Fruit fly (Drosophila melanogaster) whole organism, embryonic: Measurements from ENCODE around the gene Ir93a.

Experiments
- BEAF-32 ChIP-seq: fragments of 200-800 bp; sonication (Bioruptor generic); optimal IDR thresholded peaks from 3 replicates; lab custom pipeline; 2017; ENCODE audit warnings: missing biosample characterization, missing genetic modification characterization, mild to moderate bottlenecking, moderate library complexity, missing genetic modification reagents
- Bgb ChIP-seq: fragments of 200-800 bp; sonication (Bioruptor generic); IDR thresholded peaks from 2 replicates; pipeline ENCODE4 v1.3.6; 2022; ENCODE audit warnings: missing biosample characterization, missing genetic modification characterization; ENCODE audit not compliant: partially characterized antibody
- CG10462 ChIP-seq: fragments of 200-800 bp; sonication (Bioruptor generic); optimal IDR thresholded peaks from 2 replicates; lab custom pipeline; 2016; ENCODE audit warnings: missing biosample characterization, missing genetic modification characterization
- CG13287 ChIP-seq: fragments of 200-800 bp; sonication (Bioruptor generic); IDR thresholded peaks from 2 replicates; pipeline ENCODE4 v1.3.6; 2022; ENCODE audit warnings: missing biosample characterization, missing genetic modification characterization; ENCODE audit not compliant: partially characterized antibody
- CG14860 ChIP-seq: fragments of 200-800 bp; sonication (Bioruptor generic); IDR thresholded peaks from 3 replicates; pipeline ENCODE4 v1.3.6; 2022; ENCODE audit warnings: missing biosample characterization, missing genetic modification characterization; ENCODE audit not compliant: partially characterized antibody
- CG15269 ChIP-seq: fragments of 200-800 bp; sonication (Bioruptor generic); optimal IDR thresholded peaks from 2 replicates; lab custom pipeline; 2018; ENCODE audit warnings: missing biosample characterization, mild to moderate bottlenecking, missing genetic modification characterization, moderate library complexity
- CG1792 ChIP-seq: fragments of 200-800 bp; sonication (Bioruptor generic); optimal IDR thresholded peaks from 2 replicates; lab custom pipeline; 2016; ENCODE audit warnings: missing biosample characterization, missing genetic modification characterization
- CG3281 ChIP-seq: fragments of 200-800 bp; sonication (Bioruptor generic); optimal IDR thresholded peaks from 3 replicates; lab custom pipeline; 2017; ENCODE audit warnings: missing biosample characterization, mild to moderate bottlenecking, missing genetic modification characterization
- CG34224 ChIP-seq: fragments of 200-800 bp; sonication (Bioruptor generic); IDR thresholded peaks from 3 replicates; pipeline ENCODE4 v1.3.6; 2022; ENCODE audit warnings: missing biosample characterization, missing genetic modification characterization; ENCODE audit not compliant: partially characterized antibody
- CG4707 ChIP-seq: fragments of 200-800 bp; sonication (Bioruptor generic); optimal IDR thresholded peaks from 2 replicates; lab custom pipeline; 2018; ENCODE audit warnings: missing biosample characterization, mild to moderate bottlenecking, missing genetic modification characterization, moderate library complexity
- CG7839 ChIP-seq: fragments of 200-800 bp; sonication (Bioruptor generic); optimal IDR thresholded peaks from 3 replicates; lab custom pipeline; 2018; ENCODE audit warnings: missing biosample characterization, mild to moderate bottlenecking, missing genetic modification characterization, moderate library complexity
- CG7987 ChIP-seq: fragments of 200-800 bp; sonication (Bioruptor generic); optimal IDR thresholded peaks from 2 replicates; lab custom pipeline; 2018; ENCODE audit warnings: missing biosample characterization, mild to moderate bottlenecking, missing genetic modification characterization, moderate library complexity
- Camta ChIP-seq: fragments of 200-800 bp; sonication (Bioruptor generic); optimal IDR thresholded peaks from 2 replicates; lab custom pipeline; 2016; ENCODE audit warnings: missing biosample characterization, missing genetic modification characterization
- D19A ChIP-seq: fragments of 200-800 bp; optimal IDR thresholded peaks from 3 replicates; lab custom pipeline; 2019; ENCODE audit warnings: missing biosample characterization, mild to moderate bottlenecking, missing genetic modification characterization, moderate library complexity
- D19B ChIP-seq: fragments of 200-800 bp; sonication (Bioruptor generic); optimal IDR thresholded peaks from 2 replicates; lab custom pipeline; 2017; ENCODE audit warnings: missing biosample characterization, mild to moderate bottlenecking, missing genetic modification characterization
- Ets97D ChIP-seq: fragments of 200-800 bp; sonication (Bioruptor generic); optimal IDR thresholded peaks from 3 replicates; lab custom pipeline; 2016; ENCODE audit warnings: missing biosample characterization, missing genetic modification characterization
- Gsc ChIP-seq: fragments of 200-800 bp; sonication (Bioruptor generic); IDR thresholded peaks from 2 replicates; pipeline ENCODE4 v1.3.6; 2022; ENCODE audit warnings: missing biosample characterization, missing genetic modification characterization
- H15 ChIP-seq: fragments of 200-800 bp; sonication (Bioruptor generic); IDR thresholded peaks from 3 replicates; pipeline ENCODE4 v1.3.6; 2022; ENCODE audit warnings: missing biosample characterization, missing genetic modification characterization
- Kr ChIP-seq: fragments of 200-800 bp; sonication (Bioruptor generic); optimal IDR thresholded peaks from 2 replicates; lab custom pipeline; 2017; ENCODE audit warnings: missing biosample characterization, mild to moderate bottlenecking, missing genetic modification characterization
- Mad ChIP-seq: fragments of 200-800 bp; sonication (Bioruptor generic); optimal IDR thresholded peaks from 2 replicates; lab custom pipeline; 2016; ENCODE audit warnings: missing biosample characterization, missing genetic modification characterization
- Nf-YB ChIP-seq: fragments of 200-800 bp; sonication (Bioruptor generic); optimal IDR thresholded peaks from 3 replicates; lab custom pipeline; 2019; ENCODE audit warnings: missing biosample characterization, mild to moderate bottlenecking, missing genetic modification characterization, moderate library complexity
- Opbp ChIP-seq: fragments of 200-800 bp; sonication (Bioruptor generic); IDR thresholded peaks from 3 replicates; pipeline ENCODE4 v1.3.6; 2022; ENCODE audit warnings: missing biosample characterization, missing genetic modification characterization; ENCODE audit not compliant: partially characterized antibody
- Optix ChIP-seq: fragments of 200-800 bp; sonication (Bioruptor generic); IDR thresholded peaks from 3 replicates; pipeline ENCODE4 v1.3.6; 2022; ENCODE audit warnings: missing biosample characterization, missing genetic modification characterization
- Sry-β ChIP-seq: fragments of 200-800 bp; sonication (Bioruptor generic); optimal IDR thresholded peaks from 2 replicates; lab custom pipeline; 2018; ENCODE audit warnings: missing biosample characterization, mild to moderate bottlenecking, missing genetic modification characterization, moderate library complexity
- YL-1 ChIP-seq: fragments of 200-800 bp; sonication (Bioruptor generic); optimal IDR thresholded peaks from 3 replicates; lab custom pipeline; 2017; ENCODE audit warnings: missing biosample characterization, mild to moderate bottlenecking, missing genetic modification characterization
- ara ChIP-seq: fragments of 200-800 bp; sonication (Bioruptor generic); IDR thresholded peaks from 2 replicates; pipeline ENCODE4 v1.3.6; 2022; ENCODE audit warnings: missing biosample characterization, missing genetic modification characterization
- caup ChIP-seq: fragments of 200-800 bp; sonication (Bioruptor generic); optimal IDR thresholded peaks from 3 replicates; lab custom pipeline; 2017; ENCODE audit warnings: missing biosample characterization, mild to moderate bottlenecking, missing genetic modification characterization, moderate library complexity; ENCODE audit not compliant: severe bottlenecking
- dmrt11E ChIP-seq: fragments of 200-800 bp; sonication (Bioruptor generic); optimal IDR thresholded peaks from 3 replicates; lab custom pipeline; 2018; ENCODE audit warnings: missing biosample characterization, mild to moderate bottlenecking, missing genetic modification characterization, moderate library complexity
- dmrt99B ChIP-seq: fragments of 200-800 bp; sonication (Bioruptor generic); optimal IDR thresholded peaks from 2 replicates; lab custom pipeline; 2018; ENCODE audit warnings: missing biosample characterization, mild to moderate bottlenecking, missing genetic modification characterization, moderate library complexity
- fu2 ChIP-seq: fragments of 200-800 bp; sonication (Bioruptor generic); optimal IDR thresholded peaks from 2 replicates; lab custom pipeline; 2016; ENCODE audit warnings: missing biosample characterization, missing genetic modification characterization
- hkb ChIP-seq, 2 experiments: fragments of 200-800 bp in 1 of 2; fragments of >200 bp in 1 of 2; sonication (Bioruptor generic) in 1 of 2; IDR thresholded peaks in 1 of 2; optimal IDR thresholded peaks in 1 of 2; 2 replicates each; pipeline versions ENCODE4 v1.3.6 to Lab custom; 2017 to 2022; ENCODE audit warnings: missing biosample characterization in 1 of 2, missing genetic modification characterization in 1 of 2
- jigr1 ChIP-seq: fragments of 200-800 bp; sonication (Bioruptor generic); IDR thresholded peaks from 3 replicates; pipeline ENCODE4 v1.3.6; 2022; ENCODE audit warnings: missing biosample characterization, missing genetic modification characterization
- lab ChIP-seq: fragments of 200-800 bp; sonication (Bioruptor generic); optimal IDR thresholded peaks from 3 replicates; lab custom pipeline; 2017; ENCODE audit warnings: missing biosample characterization, missing genetic modification characterization, mild to moderate bottlenecking, moderate library complexity, missing genetic modification reagents
- lilli ChIP-seq: fragments of 200-800 bp; sonication (Bioruptor generic); optimal IDR thresholded peaks from 3 replicates; lab custom pipeline; 2016; ENCODE audit warnings: missing biosample characterization, missing genetic modification characterization
- mld ChIP-seq: fragments of 200-800 bp; sonication (Bioruptor generic); IDR thresholded peaks from 3 replicates; pipeline ENCODE4 v1.3.6; 2022; ENCODE audit warnings: missing biosample characterization, missing genetic modification characterization; ENCODE audit not compliant: partially characterized antibody
- nerfin-2 ChIP-seq: fragments of 200-800 bp; sonication (Bioruptor generic); IDR thresholded peaks from 2 replicates; pipeline ENCODE4 v1.3.6; 2022; ENCODE audit warnings: missing biosample characterization, missing genetic modification characterization; ENCODE audit not compliant: partially characterized antibody
- onecut ChIP-seq: fragments of 200-800 bp; sonication (Bioruptor generic); IDR thresholded peaks from 2 replicates; pipeline ENCODE4 v1.3.6; 2022; ENCODE audit warnings: missing biosample characterization, missing genetic modification characterization
- org-1 ChIP-seq: fragments of 200-800 bp; sonication (Bioruptor generic); optimal IDR thresholded peaks from 2 replicates; lab custom pipeline; 2017; ENCODE audit warnings: missing biosample characterization, missing genetic modification characterization
- peb ChIP-seq: fragments of 200-800 bp; sonication (Bioruptor generic); IDR thresholded peaks from 2 replicates; pipeline ENCODE4 v1.3.6; 2022; ENCODE audit warnings: missing biosample characterization, missing genetic modification characterization
- pfk ChIP-seq: fragments of 200-800 bp; sonication (Bioruptor generic); optimal IDR thresholded peaks from 2 replicates; lab custom pipeline; 2018; ENCODE audit warnings: missing biosample characterization, mild to moderate bottlenecking, missing genetic modification characterization, moderate library complexity
- ro ChIP-seq: fragments of 200-800 bp; sonication (Bioruptor generic); IDR thresholded peaks from 2 replicates; pipeline ENCODE4 v1.3.6; 2022; ENCODE audit warnings: missing biosample characterization, missing genetic modification characterization
- tna ChIP-seq: fragments of 200-800 bp; sonication (Bioruptor generic); IDR thresholded peaks from 2 replicates; pipeline ENCODE4 v1.3.6; 2022; ENCODE audit warnings: missing biosample characterization, missing genetic modification characterization; ENCODE audit not compliant: partially characterized antibody
- tx ChIP-seq: fragments of 200-800 bp; sonication (Bioruptor generic); optimal IDR thresholded peaks from 2 replicates; lab custom pipeline; 2016; ENCODE audit warnings: missing biosample characterization, missing genetic modification characterization
- unc-4 ChIP-seq: fragments of 200-800 bp; sonication (Bioruptor generic); IDR thresholded peaks from 2 replicates; pipeline ENCODE4 v1.3.6; 2022; ENCODE audit warnings: missing biosample characterization, missing genetic modification characterization; ENCODE audit not compliant: partially characterized antibody
- vnd ChIP-seq: fragments of 200-800 bp; sonication (Bioruptor generic); IDR thresholded peaks from 3 replicates; pipeline ENCODE4 v1.3.6; 2022; ENCODE audit warnings: missing biosample characterization, missing genetic modification characterization; ENCODE audit not compliant: partially characterized antibody
- vvl ChIP-seq: fragments of 200-800 bp; sonication (Bioruptor generic); IDR thresholded peaks from 2 replicates; pipeline ENCODE4 v1.3.6; 2022; ENCODE audit warnings: missing biosample characterization, missing genetic modification characterization

Gene Ir93a

DNA sequence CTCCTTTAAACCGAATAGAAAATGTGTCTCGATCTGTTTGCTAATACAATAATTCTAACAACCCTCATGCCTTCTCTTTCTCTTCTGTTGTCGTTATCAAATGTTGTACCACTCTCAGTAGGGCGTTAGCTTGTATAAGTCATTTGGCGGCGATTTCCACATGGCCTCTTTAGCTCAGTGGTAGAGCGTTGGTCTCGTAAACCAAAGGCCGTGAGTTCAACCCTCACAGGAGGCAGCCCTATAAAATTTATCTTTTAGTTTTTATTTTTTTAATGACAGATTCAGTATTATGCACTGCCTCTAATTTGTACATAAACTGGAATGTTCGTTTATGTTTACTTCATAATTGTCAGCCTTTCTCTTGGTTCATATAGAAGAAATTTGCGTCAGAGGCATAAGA, 31.8 kb upstream of the Ir93a start (continued):
- TF ChIP-seq CG4707 (GFP tag; lab: Kevin White, UChicago), result no peak
- no peak for TF ChIP-seq unc-4 (GFP tag; lab: Robert Waterston, UW)
- TF ChIP-seq hkb (optimal IDR thresholded peaks at IDR 0.05; lab: Kevin White, UChicago), result no peak
- TF ChIP-seq hkb (GFP tag; IDR thresholded peaks at IDR 0.05; lab: Robert Waterston, UW), result no peak
- no peak for TF ChIP-seq Mad (GFP tag; lab: Kevin White, UChicago)
- peak; percentile 40; the same call in 1 of the 2 replicates for TF ChIP-seq tna (GFP tag; lab: Robert Waterston, UW)
- peak; percentile 73 for TF ChIP-seq Bgb (GFP tag; lab: Robert Waterston, UW)
- TF ChIP-seq H15 (GFP tag; lab: Robert Waterston, UW), result no peak
- peak; percentile 88 for TF ChIP-seq Opbp (GFP tag; lab: Robert Waterston, UW)
- TF ChIP-seq lab (GFP tag; lab: Kevin White, UChicago), result no peak
- TF ChIP-seq dmrt11E (tag; lab: Kevin White, UChicago), result no peak
- TF ChIP-seq tx (GFP tag; lab: Kevin White, UChicago), result no peak
- no peak for TF ChIP-seq Nf-YB (GFP tag; lab: Kevin White, UChicago)
- TF ChIP-seq ro (GFP tag; lab: Robert Waterston, UW), result no peak
- no peak for TF ChIP-seq lilli (GFP tag; lab: Kevin White, UChicago)
- no peak for TF ChIP-seq CG1792 (GFP tag; lab: Kevin White, UChicago)
- TF ChIP-seq vnd (GFP tag; lab: Robert Waterston, UW), result no peak; the same call in 2 of the 3 replicates
- no peak for TF ChIP-seq D19B (GFP tag; lab: Kevin White, UChicago)
- no peak for TF ChIP-seq pfk (GFP tag; lab: Kevin White, UChicago)
- TF ChIP-seq Optix (GFP tag; lab: Robert Waterston, UW), result no peak
- TF ChIP-seq CG7839 (tag; lab: Kevin White, UChicago), result no peak
- no peak for TF ChIP-seq fu2
- TF ChIP-seq Sry-β (GFP tag; lab: Kevin White, UChicago), result no peak
- TF ChIP-seq CG7987 (GFP tag; lab: Kevin White, UChicago), result no peak
- no peak for TF ChIP-seq D19A (tag; lab: Kevin White, UChicago)
- TF ChIP-seq onecut (GFP tag; lab: Robert Waterston, UW), result no peak
- TF ChIP-seq peb, result no peak
- no peak for TF ChIP-seq ara (GFP tag; lab: Robert Waterston, UW)
- TF ChIP-seq Ets97D (GFP tag; lab: Kevin White, UChicago), result no peak
- TF ChIP-seq caup (GFP tag; lab: Kevin White, UChicago), result no peak
- peak; percentile 46; the same call in 2 of the 3 replicates for TF ChIP-seq CG14860
- TF ChIP-seq CG10462 (GFP tag; lab: Kevin White, UChicago), result no peak
- TF ChIP-seq CG3281, result no peak
- TF ChIP-seq CG15269 (tag; lab: Kevin White, UChicago), result no peak
- TF ChIP-seq Gsc (GFP tag; lab: Robert Waterston, UW), result no peak
- peak; percentile 60; the same call in 1 of the 2 replicates for TF ChIP-seq nerfin-2
- TF ChIP-seq org-1 (GFP tag; lab: Kevin White, UChicago), result no peak
- no peak for TF ChIP-seq YL-1 (GFP tag; lab: Kevin White, UChicago)
- no peak for TF ChIP-seq dmrt99B (tag; lab: Kevin White, UChicago)
- TF ChIP-seq CG13287 (GFP tag; lab: Robert Waterston, UW), result peak; percentile 27; the same call in 1 of the 2 replicates
- no peak for TF ChIP-seq Kr (GFP tag; lab: Kevin White, UChicago)
- peak; percentile 75 for TF ChIP-seq mld (GFP tag; lab: Robert Waterston, UW)
- TF ChIP-seq vvl (GFP tag; lab: Robert Waterston, UW), result peak; percentile 16; the same call in 1 of the 2 replicates
- no peak for TF ChIP-seq Camta
- TF ChIP-seq BEAF-32 (GFP tag; lab: Kevin White, UChicago), result no peak
- TF ChIP-seq jigr1, result no peak
- peak; percentile 53; the same call in 1 of the 3 replicates for TF ChIP-seq CG34224
- TF ChIP-seq, all 482 proteins: peak for 23
